Worm (Caenorhabditis elegans): ENCODE data around the gene clpr-2.

- TF ChIP-seq pes-1 (GFP tag; IDR thresholded peaks at IDR 0.05) (no peak), tbx-37 (GFP tag; conservative IDR thresholded peaks at IDR 0.05) (no peak), hmg-4 (GFP tag; optimal IDR thresholded peaks at IDR 0.05) (no peak), tbx-11 (GFP tag; IDR thresholded peaks at IDR 0.05) (no peak), B0310.2 (tag; optimal IDR thresholded peaks at IDR 0.05) (no peak), flt-1 (GFP tag; IDR thresholded peaks at IDR 0.05) (no peak), ama-1 (optimal IDR thresholded peaks at IDR 0.05) (no peak), ceh-36 (tag; optimal IDR thresholded peaks at IDR 0.05) (no peak), tra-4 (tag; optimal IDR thresholded peaks at IDR 0.05) (no peak), hmbx-1 (tag; optimal IDR thresholded peaks at IDR 0.05) (no peak), scrt-1 (GFP tag; IDR thresholded peaks at IDR 0.05) (no peak), aly-1 (tag; optimal IDR thresholded peaks at IDR 0.05) (no peak), ets-7 (tag; optimal IDR thresholded peaks at IDR 0.05) (no peak), ceh-13 (GFP tag; optimal IDR thresholded peaks at IDR 0.05) (no peak)
Observed at ce11 chrII:1298169-1298568, 39.4 kb downstream of the clpr-2 start, which contains the start of gene Y57G7A.1.
